Fruit fly (Drosophila melanogaster): ENCODE measurements around the gene CG45101.

DNA sequence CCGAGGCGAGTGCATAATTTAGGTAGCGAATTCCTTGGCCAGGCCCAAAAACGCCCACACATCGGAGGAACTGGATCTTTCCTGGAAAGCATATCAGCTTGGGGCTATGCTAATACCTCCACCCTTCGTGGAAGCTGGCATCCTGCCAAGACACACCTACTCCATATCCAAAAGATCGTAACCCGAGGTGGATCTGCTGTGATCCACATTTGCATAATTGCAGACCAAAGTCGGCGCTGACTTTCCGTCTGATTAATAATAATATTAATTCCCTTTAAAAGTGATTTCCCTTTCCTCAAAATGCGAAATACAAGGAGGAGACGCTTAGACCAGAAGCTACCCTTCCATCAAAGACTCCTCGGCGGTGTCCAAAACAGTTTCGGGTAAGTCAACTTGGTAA is 39.5 kb upstream of the CG45101 start, which contains the start of gene CG32079:
- no peak for TF ChIP-seq Eip75B (GFP tag; optimal IDR thresholded peaks at IDR 0.05)
- TF ChIP-seq Eip78C (GFP tag), result no peak
- no peak for TF ChIP-seq CG9139 (GFP tag; optimal IDR thresholded peaks at IDR 0.05)
- TF ChIP-seq dac (GFP tag; optimal IDR thresholded peaks at IDR 0.05), result no peak
- no peak for TF ChIP-seq Ets21C (GFP tag; optimal IDR thresholded peaks at IDR 0.05)
- TF ChIP-seq achi (GFP tag; optimal IDR thresholded peaks at IDR 0.05), result no peak
- no peak for TF ChIP-seq Sox14 (GFP tag; optimal IDR thresholded peaks at IDR 0.05)
- TF ChIP-seq svp (GFP tag), result no peak
- TF ChIP-seq Hr39 (GFP tag; optimal IDR thresholded peaks at IDR 0.05), result no peak
- no peak for TF ChIP-seq Met (GFP tag; optimal IDR thresholded peaks at IDR 0.05)
- no peak for TF ChIP-seq Blimp-1 (GFP tag; optimal IDR thresholded peaks at IDR 0.05)
- TF ChIP-seq acj6 (GFP tag; optimal IDR thresholded peaks at IDR 0.05), result no peak
- TF ChIP-seq Gug (GFP tag; IDR thresholded peaks at IDR 0.05), result no peak
- no peak for TF ChIP-seq cyc (GFP tag; optimal IDR thresholded peaks at IDR 0.05)

All from whole organism, prepupa.